Worm (Caenorhabditis elegans): ENCODE results near the gene nhr-230.

DNA sequence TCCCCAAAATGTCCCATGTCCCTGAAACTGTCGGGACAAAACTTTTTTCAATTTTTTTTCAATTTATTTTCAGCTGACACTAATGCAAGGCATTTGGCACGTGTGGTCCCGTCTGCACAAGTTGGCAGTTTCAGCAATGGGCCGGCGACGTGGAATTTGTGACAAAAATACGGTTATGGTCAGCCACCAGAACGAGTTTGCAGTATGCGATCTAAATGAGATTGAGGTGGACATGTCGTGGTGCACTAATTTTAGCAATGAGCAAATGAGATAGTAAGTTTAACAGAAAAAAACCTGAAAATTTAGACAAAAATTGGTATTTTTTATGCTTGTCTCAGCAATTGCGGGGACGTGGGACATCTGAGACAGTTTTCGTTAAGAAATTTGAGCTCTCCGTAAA lies 4.1 kb upstream of the nhr-230 start:
- TF ChIP-seq tbx-2 (tag; optimal IDR thresholded peaks at IDR 0.05) (no peak), ets-4 (tag; optimal IDR thresholded peaks at IDR 0.05) (no peak), ama-1 (optimal IDR thresholded peaks at IDR 0.05) (no peak), fkh-10 (GFP tag; optimal IDR thresholded peaks at IDR 0.05) (no peak), pqm-1 (tag; optimal IDR thresholded peaks at IDR 0.05) (no peak), tbx-7 (tag; optimal IDR thresholded peaks at IDR 0.05) (no peak), nhr-11 (tag; optimal IDR thresholded peaks at IDR 0.05) (no peak), dve-1 (tag; optimal IDR thresholded peaks at IDR 0.05) (no peak), syd-9 (tag; optimal IDR thresholded peaks at IDR 0.05) (no peak), unc-55 (GFP tag; optimal IDR thresholded peaks at IDR 0.05) (no peak), odd-2 (tag; optimal IDR thresholded peaks at IDR 0.05) (no peak), unc-3 (GFP tag; conservative IDR thresholded peaks at IDR 0.05) (no peak), unc-3 (tag; optimal IDR thresholded peaks at IDR 0.05) (no peak), hlh-6 (tag; optimal IDR thresholded peaks at IDR 0.05) (no peak)
